Worm (Caenorhabditis elegans): ENCODE results near the gene gldi-8.

gldi-8 gene

ce11 chrIII:12568036-12568649 is 31.4 kb downstream of the gldi-8 start:
- no peak for TF ChIP-seq nhr-12 (tag; optimal IDR thresholded peaks at IDR 0.05)
- peak; percentile 91 for TF ChIP-seq crh-2 (tag; optimal IDR thresholded peaks at IDR 0.05)
- TF ChIP-seq sma-9 (GFP tag; optimal IDR thresholded peaks at IDR 0.05) = peak; percentile 93
- TF ChIP-seq sma-9 (tag; optimal IDR thresholded peaks at IDR 0.05) = no peak
- TF ChIP-seq unc-55 (GFP tag; optimal IDR thresholded peaks at IDR 0.05) = peak; percentile 64
- no peak for TF ChIP-seq nhr-237 (tag; optimal IDR thresholded peaks at IDR 0.05)
- no peak for TF ChIP-seq nhr-6 (tag; optimal IDR thresholded peaks at IDR 0.05)
- TF ChIP-seq unc-39 (tag; optimal IDR thresholded peaks at IDR 0.05) = no peak
- peak; percentile 61 for TF ChIP-seq zag-1 (tag; optimal IDR thresholded peaks at IDR 0.05)
- peak in 1 of 2 experiments; percentile 81 for TF ChIP-seq lsy-2 (tag; optimal IDR thresholded peaks at IDR 0.05)
- TF ChIP-seq peb-1 (tag; optimal IDR thresholded peaks at IDR 0.05) = no peak
- no peak for TF ChIP-seq aly-2 (tag; optimal IDR thresholded peaks at IDR 0.05)
- TF ChIP-seq Y55F3AM.14 (GFP tag; optimal IDR thresholded peaks at IDR 0.05) = no peak
- peak; percentile 60 for TF ChIP-seq blmp-1 (tag; optimal IDR thresholded peaks at IDR 0.05; ENCODE audit: insufficient read depth)
- peak; percentile 94 to 97 for TF ChIP-seq mdl-1 (tag; optimal IDR thresholded peaks at IDR 0.05)
- peak; percentile 92 for TF ChIP-seq nhr-21 (tag; optimal IDR thresholded peaks at IDR 0.05)
- no peak for TF ChIP-seq lin-39 (tag; optimal IDR thresholded peaks at IDR 0.05)
- TF ChIP-seq nhr-25 (tag; optimal IDR thresholded peaks at IDR 0.05) = peak; percentile 88
- TF ChIP-seq C34F6.9 (tag; optimal IDR thresholded peaks at IDR 0.05) = peak; percentile 88
- TF ChIP-seq lin-13 (GFP tag; optimal IDR thresholded peaks at IDR 0.05) = peak; percentile 72
- peak; percentile 85 for TF ChIP-seq sma-3 (GFP tag; optimal IDR thresholded peaks at IDR 0.05)
- TF ChIP-seq nhr-129 (tag; optimal IDR thresholded peaks at IDR 0.05) = peak; percentile 84
- TF ChIP-seq snpc-4 (tag; optimal IDR thresholded peaks at IDR 0.05) = no peak
- TF ChIP-seq ztf-4 (tag; optimal IDR thresholded peaks at IDR 0.05) = peak; percentile 78
- TF ChIP-seq dmd-4 (tag; optimal IDR thresholded peaks at IDR 0.05) = no peak
- TF ChIP-seq R02D3.7 (tag; optimal IDR thresholded peaks at IDR 0.05) = no peak
- peak; percentile 69 for TF ChIP-seq ceh-16 (tag; optimal IDR thresholded peaks at IDR 0.05)
- TF ChIP-seq nhr-11 (tag; optimal IDR thresholded peaks at IDR 0.05) = no peak
- TF ChIP-seq F13H6.1 (tag; optimal IDR thresholded peaks at IDR 0.05) = peak; percentile 84
- peak; percentile 78 for TF ChIP-seq gmeb-1 (tag; optimal IDR thresholded peaks at IDR 0.05)
- peak; percentile 33 for TF ChIP-seq mab-5 (tag; optimal IDR thresholded peaks at IDR 0.05)
- TF ChIP-seq fos-1 (tag; optimal IDR thresholded peaks at IDR 0.05) = peak; percentile 63
- TF ChIP-seq lin-11 (tag; optimal IDR thresholded peaks at IDR 0.05) = no peak
- TF ChIP-seq sem-4 (tag; optimal IDR thresholded peaks at IDR 0.05) = peak; percentile 89
- TF ChIP-seq ama-1 (optimal IDR thresholded peaks at IDR 0.05) = no peak
- TF ChIP-seq ztf-11 (tag; optimal IDR thresholded peaks at IDR 0.05) = no peak
- peak; percentile 70 for TF ChIP-seq egl-27 (tag; optimal IDR thresholded peaks at IDR 0.05)
- TF ChIP-seq ZK546.5 (tag; optimal IDR thresholded peaks at IDR 0.05) = no peak
- TF ChIP-seq ztf-1 (GFP tag; conservative IDR thresholded peaks at IDR 0.05) = no peak

ce11 chrIII:12565791-12566190 is 33.7 kb downstream of the gldi-8 start:
- TF ChIP-seq Y55F3AM.14 (GFP tag; optimal IDR thresholded peaks at IDR 0.05) (no peak), lsy-2 (tag; optimal IDR thresholded peaks at IDR 0.05) (peak in 1 of 2 experiments; percentile 24)

DNA sequence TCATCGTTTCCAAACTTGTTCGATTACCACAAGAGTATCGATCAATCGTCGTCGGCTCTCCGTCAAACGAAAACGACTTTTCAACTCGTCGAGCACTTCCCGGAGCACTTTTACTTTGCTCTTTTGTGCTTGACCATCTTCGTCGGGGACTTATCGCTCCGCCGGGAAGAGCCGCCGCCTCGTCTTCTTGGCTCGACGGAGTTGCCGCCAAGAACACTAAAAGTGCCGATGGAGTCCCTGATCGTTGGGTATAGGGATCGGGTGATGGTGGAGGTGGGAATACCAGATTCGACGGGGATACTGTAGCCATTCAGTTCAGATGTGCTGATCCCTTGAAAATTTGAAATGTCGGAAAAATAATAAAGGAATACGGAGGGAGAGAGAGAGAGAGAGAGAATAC is 36.8 kb downstream of the gldi-8 start:
- TF ChIP-seq zag-1 (tag; optimal IDR thresholded peaks at IDR 0.05) = no peak
- no peak for TF ChIP-seq unc-39 (tag; optimal IDR thresholded peaks at IDR 0.05)
- no peak for TF ChIP-seq aly-2 (tag; optimal IDR thresholded peaks at IDR 0.05)
- no peak for TF ChIP-seq unc-55 (GFP tag; optimal IDR thresholded peaks at IDR 0.05)
- TF ChIP-seq unc-62 (GFP tag; optimal IDR thresholded peaks at IDR 0.05) = no peak
- no peak for TF ChIP-seq alr-1 (tag; optimal IDR thresholded peaks at IDR 0.05)
- no peak for TF ChIP-seq mdl-1 (tag; optimal IDR thresholded peaks at IDR 0.05)
- no peak for TF ChIP-seq R02D3.7 (tag; optimal IDR thresholded peaks at IDR 0.05)

Measured in whole organism, L2 larva.